Fruit fly (Drosophila melanogaster) whole organism, wandering third instar larva: ENCODE results near the gene Arc42.

Experiments
- Abd-B ChIP-seq: fragments of >200 bp; optimal IDR thresholded peaks from 2 replicates; lab custom pipeline; 2017; ENCODE audit warnings: missing biosample characterization, missing genetic modification characterization
- CG9705 ChIP-seq: fragments of 200-800 bp; sonication (Bioruptor generic); optimal IDR thresholded peaks from 2 replicates; lab custom pipeline; 2018; ENCODE audit warnings: missing biosample characterization, mild to moderate bottlenecking, missing genetic modification characterization
- CrebA ChIP-seq: fragments of 200-800 bp; sonication (Bioruptor generic); optimal IDR thresholded peaks from 2 replicates; lab custom pipeline; 2016; ENCODE audit warnings: missing biosample characterization, mild to moderate bottlenecking, missing genetic modification characterization, borderline replicate concordance
- Hnf4 ChIP-seq: fragments of 200-800 bp; sonication (Bioruptor generic); optimal IDR thresholded peaks from 2 replicates; lab custom pipeline; 2016; ENCODE audit warnings: missing biosample characterization, mild to moderate bottlenecking, missing genetic modification characterization
- Jra ChIP-seq: sonication (Bioruptor generic); optimal IDR thresholded peaks from 2 replicates; lab custom pipeline; 2016; ENCODE audit warnings: missing biosample characterization, missing genetic modification characterization
- Myc ChIP-seq: fragments of >200 bp; optimal IDR thresholded peaks from 2 replicates; lab custom pipeline; 2017
- OdsH ChIP-seq: fragments of 200-800 bp; sonication (Bioruptor generic); optimal IDR thresholded peaks from 2 replicates; lab custom pipeline; 2016; ENCODE audit warnings: missing biosample characterization, mild to moderate bottlenecking, missing genetic modification characterization
- Sp1 ChIP-seq: fragments of 200-800 bp; sonication (Bioruptor generic); optimal IDR thresholded peaks from 3 replicates; lab custom pipeline; 2019; ENCODE audit warnings: missing biosample characterization, mild to moderate bottlenecking, missing genetic modification characterization, moderate library complexity
- Vsx2 ChIP-seq: fragments of 200-300, 225-300 bp; sonication (Bioruptor generic); optimal IDR thresholded peaks from 2 replicates; lab custom pipeline; 2018; ENCODE audit warnings: missing biosample characterization, missing genetic modification characterization; ENCODE audit not compliant: partially characterized antibody
- br ChIP-seq: fragments of 200-800 bp; sonication (Bioruptor generic); optimal IDR thresholded peaks from 2 replicates; lab custom pipeline; 2016; ENCODE audit warnings: missing biosample characterization, missing genetic modification characterization
- brk ChIP-seq: fragments of 200-800 bp; sonication (Bioruptor generic); optimal IDR thresholded peaks from 2 replicates; lab custom pipeline; 2016; ENCODE audit warnings: missing biosample characterization, mild to moderate bottlenecking, missing genetic modification characterization
- dl ChIP-seq, 2 experiments: fragments of 175-275, 200-275 bp in 1 of 2; fragments of 200-275 bp in 1 of 2; sonication (Bioruptor generic); optimal IDR thresholded peaks; lab custom pipeline; 2018; ENCODE audit warnings: mild to moderate bottlenecking in 2 of 2, missing biosample characterization in 2 of 2, missing genetic modification characterization in 2 of 2, moderate library complexity in 2 of 2; ENCODE audit not compliant: partially characterized antibody in 2 of 2, insufficient read depth in 1 of 2
- dmrt93B ChIP-seq: fragments of 200-800 bp; sonication (Bioruptor generic); optimal IDR thresholded peaks from 2 replicates; lab custom pipeline; 2018; ENCODE audit warnings: missing biosample characterization, mild to moderate bottlenecking, missing genetic modification characterization
- ey ChIP-seq: fragments of 200-800 bp; sonication (Bioruptor generic); optimal IDR thresholded peaks from 2 replicates; lab custom pipeline; 2016; ENCODE audit warnings: missing biosample characterization, missing genetic modification characterization
- foxo ChIP-seq, 2 experiments: fragments of 200-800 bp; sonication (Bioruptor generic); optimal IDR thresholded peaks; 2 replicates in 1 of 2; 3 replicates in 1 of 2; lab custom pipeline; 2016 to 2017; ENCODE audit warnings: missing biosample characterization in 2 of 2, missing genetic modification characterization in 2 of 2
- psq ChIP-seq: fragments of 200-800 bp; sonication (Bioruptor generic); optimal IDR thresholded peaks from 3 replicates; lab custom pipeline; 2017; ENCODE audit warnings: missing biosample characterization, mild to moderate bottlenecking, missing genetic modification characterization, moderate library complexity
- usp ChIP-seq: fragments of >200 bp; optimal IDR thresholded peaks from 2 replicates; lab custom pipeline; 2017; ENCODE audit warnings: missing biosample characterization, missing genetic modification characterization
- woc ChIP-seq: sonication (Bioruptor generic); optimal IDR thresholded peaks from 2 replicates; lab custom pipeline; 2016; ENCODE audit warnings: missing biosample characterization, mild to moderate bottlenecking, missing genetic modification characterization

Gene Arc42

dm6 chr3R:19925271-19925670, 47.7 kb downstream of the Arc42 start, which contains the start of gene CG4462:
CG4462 (minus strand) TSS chr3R:19925371.
- TF ChIP-seq CG9705, result no peak
- no peak for TF ChIP-seq foxo (GFP tag; optimal IDR thresholded peaks at IDR 0.05; lab: Kevin White, UChicago)
- TF ChIP-seq Sp1 (GFP tag; lab: Kevin White, UChicago), result no peak
- TF ChIP-seq usp (GFP tag; lab: Kevin White, UChicago), result no peak
- no peak for TF ChIP-seq Abd-B (GFP tag; lab: Kevin White, UChicago)
- TF ChIP-seq Vsx2 (GFP tag; lab: Kevin White, UChicago), result no peak
- TF ChIP-seq Hnf4 (GFP tag; lab: Kevin White, UChicago), result no peak
- no peak for TF ChIP-seq dmrt93B (GFP tag; lab: Kevin White, UChicago)
- no peak for TF ChIP-seq Jra (GFP tag; lab: Kevin White, UChicago)
- TF ChIP-seq OdsH, result no peak
- no peak for TF ChIP-seq ey
- TF ChIP-seq brk (GFP tag; lab: Kevin White, UChicago), result no peak
- no peak for TF ChIP-seq Myc (lab: Kevin White, UChicago)
- no peak for TF ChIP-seq psq (GFP tag; lab: Kevin White, UChicago)
- no peak for TF ChIP-seq woc (GFP tag; lab: Kevin White, UChicago)
- no peak for TF ChIP-seq br (GFP tag; lab: Kevin White, UChicago)
- no peak for TF ChIP-seq CrebA

dm6 chr3R:19928544-19928943, 51.0 kb downstream of the Arc42 start, which contains the start of gene CG4459:
CG4459 (minus strand) TSS chr3R:19928644.
- TF ChIP-seq Jra (GFP tag; lab: Kevin White, UChicago) (no peak), CG9705 (no peak), dl (GFP tag; optimal IDR thresholded peaks at IDR 0.05; lab: Kevin White, UChicago; ENCODE audit: insufficient read depth in 1 of 2, partially characterized antibody in 2 of 2) (no peak), brk (GFP tag; lab: Kevin White, UChicago) (no peak)
